Fruit fly (Drosophila melanogaster): ENCODE measurements around the gene Tsp39D.

Gene Tsp39D

dm6 chr2L:21341706-21342105 lies 2.7 kb upstream of the Tsp39D start:
- TF ChIP-seq CG7045 (GFP tag; optimal IDR thresholded peaks at IDR 0.05) (no peak), kay (GFP tag; ENCODE audit: borderline replicate concordance) (no peak), Hr96 (GFP tag; optimal IDR thresholded peaks at IDR 0.05) (no peak), Mnt (GFP tag; optimal IDR thresholded peaks at IDR 0.05) (no peak), CG1620 (GFP tag; optimal IDR thresholded peaks at IDR 0.05) (no peak), cnc (optimal IDR thresholded peaks at IDR 0.05) (no peak), cic (GFP tag; optimal IDR thresholded peaks at IDR 0.05) (no peak), Clk (GFP tag; optimal IDR thresholded peaks at IDR 0.05) (no peak), tj (GFP tag; optimal IDR thresholded peaks at IDR 0.05) (no peak), CG5204 (GFP tag; optimal IDR thresholded peaks at IDR 0.05) (no peak), toe (GFP tag; optimal IDR thresholded peaks at IDR 0.05) (no peak), pad (GFP tag; optimal IDR thresholded peaks at IDR 0.05) (no peak), CG12768 (GFP tag; optimal IDR thresholded peaks at IDR 0.05) (no peak), CG7101 (tag; optimal IDR thresholded peaks at IDR 0.05) (no peak), bab1 (GFP tag; optimal IDR thresholded peaks at IDR 0.05) (no peak), Crg-1 (GFP tag; optimal IDR thresholded peaks at IDR 0.05) (no peak)

dm6 chr2L:21360916-21361315 lies 16.5 kb downstream of the Tsp39D start, which contains the start of gene dtr:
dtr (plus strand) TSS chr2L:21361216.
- TF ChIP-seq CG11617 (GFP tag; optimal IDR thresholded peaks at IDR 0.05): no peak
- no peak for TF ChIP-seq CG1620 (GFP tag; optimal IDR thresholded peaks at IDR 0.05)
- TF ChIP-seq bab1 (GFP tag; optimal IDR thresholded peaks at IDR 0.05): no peak
- TF ChIP-seq pad (GFP tag; optimal IDR thresholded peaks at IDR 0.05): no peak

DNA sequence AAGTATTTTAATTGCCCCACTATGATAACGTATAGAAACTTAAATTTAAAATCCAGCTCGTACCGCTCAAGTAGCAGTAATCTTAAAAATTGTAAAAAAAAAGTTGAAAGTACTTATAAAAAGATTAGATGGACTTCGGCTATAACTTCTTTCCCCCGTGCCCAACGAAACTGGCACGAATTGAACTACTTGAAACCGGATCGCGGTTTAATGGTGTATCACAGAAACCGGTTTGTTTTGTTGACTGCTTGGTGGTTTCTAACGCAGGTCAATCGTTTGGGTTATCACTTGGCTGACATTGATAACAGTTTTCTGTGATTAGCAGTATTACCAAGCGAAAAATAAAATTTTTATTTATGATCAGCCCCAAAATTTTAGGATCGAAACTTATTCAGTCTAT lies 22.9 kb downstream of the Tsp39D start:
- peak; percentile 11 for TF ChIP-seq cic (GFP tag; optimal IDR thresholded peaks at IDR 0.05)
- no peak for TF ChIP-seq CG1620 (GFP tag; optimal IDR thresholded peaks at IDR 0.05)

DNA sequence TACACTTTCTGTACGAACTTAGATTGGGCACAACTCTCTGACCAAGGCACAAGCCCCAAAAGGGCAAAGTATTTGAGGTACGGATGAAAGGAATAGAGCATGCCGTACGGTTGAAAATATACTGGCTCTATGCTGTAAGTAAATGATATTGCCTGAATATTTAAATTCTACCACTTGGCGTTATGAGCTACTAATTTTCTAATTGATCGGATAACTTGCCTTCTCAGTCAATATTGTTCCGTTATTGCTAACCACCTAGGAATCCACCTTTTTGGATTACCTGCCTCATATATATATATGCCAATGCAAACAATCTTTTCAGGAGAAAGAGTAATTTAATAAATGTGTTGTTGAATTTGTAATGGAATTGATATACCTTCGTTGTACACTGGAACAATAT lies 25.2 kb downstream of the Tsp39D start, which contains the start of gene Gr39b:
Gene Gr39b (minus strand): TSS at position 101 of the 400 bp plus-strand sequence.
- TF ChIP-seq CG14711 (tag; optimal IDR thresholded peaks at IDR 0.05): no peak
- no peak for TF ChIP-seq CG5204 (GFP tag; optimal IDR thresholded peaks at IDR 0.05)
- TF ChIP-seq cic (GFP tag; optimal IDR thresholded peaks at IDR 0.05): no peak
- no peak for TF ChIP-seq Crg-1 (GFP tag; optimal IDR thresholded peaks at IDR 0.05)
- TF ChIP-seq CG7045 (GFP tag; optimal IDR thresholded peaks at IDR 0.05): no peak
- no peak for TF ChIP-seq CG33017 (tag; optimal IDR thresholded peaks at IDR 0.05)
- TF ChIP-seq tj (GFP tag; optimal IDR thresholded peaks at IDR 0.05): no peak
- no peak for TF ChIP-seq Clk (GFP tag; optimal IDR thresholded peaks at IDR 0.05)
- TF ChIP-seq CG7101 (tag; optimal IDR thresholded peaks at IDR 0.05): no peak
- TF ChIP-seq CG12768 (GFP tag; optimal IDR thresholded peaks at IDR 0.05): no peak
- TF ChIP-seq Hr96 (GFP tag; optimal IDR thresholded peaks at IDR 0.05): no peak
- no peak for TF ChIP-seq kay (GFP tag; ENCODE audit: borderline replicate concordance)
- TF ChIP-seq cnc (optimal IDR thresholded peaks at IDR 0.05): no peak
- no peak for TF ChIP-seq CG1620 (GFP tag; optimal IDR thresholded peaks at IDR 0.05)
- no peak for TF ChIP-seq pad (GFP tag; optimal IDR thresholded peaks at IDR 0.05)
- TF ChIP-seq Mnt (GFP tag; optimal IDR thresholded peaks at IDR 0.05): no peak

dm6 chr2L:21370886-21371285 lies 26.5 kb downstream of the Tsp39D start, which contains the start of gene CG8665:
CG8665 (plus strand) TSS chr2L:21371227.
- TF ChIP-seq Clk (GFP tag; optimal IDR thresholded peaks at IDR 0.05) (peak; percentile 28), CG11617 (GFP tag; optimal IDR thresholded peaks at IDR 0.05) (peak; percentile 44), Mnt (GFP tag; optimal IDR thresholded peaks at IDR 0.05) (peak; percentile 24), CG33017 (tag; optimal IDR thresholded peaks at IDR 0.05) (peak; percentile 68), tj (GFP tag; optimal IDR thresholded peaks at IDR 0.05) (peak; percentile 26), CG1620 (GFP tag; optimal IDR thresholded peaks at IDR 0.05) (no peak), CG7101 (tag; optimal IDR thresholded peaks at IDR 0.05) (peak; percentile 77), CG7045 (GFP tag; optimal IDR thresholded peaks at IDR 0.05) (peak; percentile 71), cic (GFP tag; optimal IDR thresholded peaks at IDR 0.05) (peak; percentile 74), kay (GFP tag; ENCODE audit: borderline replicate concordance) (peak; percentile 79), CG14711 (tag; optimal IDR thresholded peaks at IDR 0.05) (peak; percentile 40), Hr96 (GFP tag; optimal IDR thresholded peaks at IDR 0.05) (peak; percentile 22), toe (GFP tag; optimal IDR thresholded peaks at IDR 0.05) (peak; percentile 45), CG5204 (GFP tag; optimal IDR thresholded peaks at IDR 0.05) (peak; percentile 9), bab1 (GFP tag; optimal IDR thresholded peaks at IDR 0.05) (no peak), ovo (GFP tag; optimal IDR thresholded peaks at IDR 0.05) (no peak), Crg-1 (GFP tag; optimal IDR thresholded peaks at IDR 0.05) (no peak), cnc (optimal IDR thresholded peaks at IDR 0.05) (no peak), CG12768 (GFP tag; optimal IDR thresholded peaks at IDR 0.05) (peak; percentile 8), pad (GFP tag; optimal IDR thresholded peaks at IDR 0.05) (peak; percentile 13)

dm6 chr2L:21377984-21378383 lies 33.6 kb downstream of the Tsp39D start:
- TF ChIP-seq kay (GFP tag; ENCODE audit: borderline replicate concordance): no peak
- TF ChIP-seq bab1 (GFP tag; optimal IDR thresholded peaks at IDR 0.05): no peak
- TF ChIP-seq cnc (optimal IDR thresholded peaks at IDR 0.05): no peak
- no peak for TF ChIP-seq CG33017 (tag; optimal IDR thresholded peaks at IDR 0.05)
- no peak for TF ChIP-seq tj (GFP tag; optimal IDR thresholded peaks at IDR 0.05)
- no peak for TF ChIP-seq Mnt (GFP tag; optimal IDR thresholded peaks at IDR 0.05)
- TF ChIP-seq CG11617 (GFP tag; optimal IDR thresholded peaks at IDR 0.05): no peak
- no peak for TF ChIP-seq Clk (GFP tag; optimal IDR thresholded peaks at IDR 0.05)
- no peak for TF ChIP-seq ovo (GFP tag; optimal IDR thresholded peaks at IDR 0.05)
- no peak for TF ChIP-seq CG14711 (tag; optimal IDR thresholded peaks at IDR 0.05)

All from whole organism, adult.